Worm (Caenorhabditis elegans) whole organism, L2 larva: ENCODE data around the gene T28A11.20.

Experiments used
- C34F6.9 ChIP-seq: fragments of 150-350 bp; optimal IDR thresholded peaks from 2 replicates; lab custom pipeline; 2014; ENCODE audit warnings: missing biosample characterization, missing genetic modification characterization
- R02D3.7 ChIP-seq: fragments of 150-350 bp; optimal IDR thresholded peaks from 2 replicates; lab custom pipeline; 2014; ENCODE audit warnings: missing biosample characterization, missing genetic modification characterization
- Y55F3AM.14 ChIP-seq: fragments of 200-800 bp; sonication (Bioruptor generic); optimal IDR thresholded peaks from 2 replicates; lab custom pipeline; 2018; ENCODE audit warnings: mild to moderate bottlenecking, missing genetic modification characterization, missing compliant biosample characterization
- alr-1 ChIP-seq: fragments of 150-350 bp; optimal IDR thresholded peaks from 2 replicates; lab custom pipeline; 2014; ENCODE audit warnings: missing biosample characterization, missing genetic modification characterization
- aly-2 ChIP-seq: fragments of 150-350 bp; optimal IDR thresholded peaks from 2 replicates; lab custom pipeline; 2014; ENCODE audit warnings: missing biosample characterization, missing genetic modification characterization
- elt-1 ChIP-seq: fragments of 150-350 bp; optimal IDR thresholded peaks from 2 replicates; lab custom pipeline; 2014; ENCODE audit warnings: missing biosample characterization, missing genetic modification characterization
- elt-3 ChIP-seq: sonication (generic microtip); optimal IDR thresholded peaks from 2 replicates; lab custom pipeline; 2017; ENCODE audit warnings: missing biosample characterization, missing genetic modification characterization
- lin-11 ChIP-seq: fragments of 150-350 bp; sonication (generic microtip); optimal IDR thresholded peaks from 2 replicates; lab custom pipeline; 2014; ENCODE audit warnings: missing biosample characterization, missing genetic modification characterization, inconsistent platforms, mixed read lengths
- lin-13 ChIP-seq: fragments of 150-350 bp; optimal IDR thresholded peaks from 2 replicates; lab custom pipeline; 2014; ENCODE audit warnings: missing biosample characterization, missing genetic modification reagents, missing genetic modification characterization
- lin-39 ChIP-seq: fragments of 150-350 bp; optimal IDR thresholded peaks from 2 replicates; lab custom pipeline; 2014; ENCODE audit warnings: missing biosample characterization, missing genetic modification reagents, missing genetic modification characterization
- lsy-2 ChIP-seq, 2 experiments: fragments of 150-350 bp in 1 of 2; sonication (generic microtip) in 1 of 2; optimal IDR thresholded peaks; 2 replicates each; lab custom pipeline; 2014 to 2017; ENCODE audit warnings: missing biosample characterization in 2 of 2, missing genetic modification characterization in 2 of 2
- mab-5 ChIP-seq: fragments of 150-350 bp; optimal IDR thresholded peaks from 2 replicates; lab custom pipeline; 2014; ENCODE audit warnings: missing biosample characterization, missing genetic modification characterization
- mbf-1 ChIP-seq: sonication (generic microtip); optimal IDR thresholded peaks from 2 replicates; lab custom pipeline; 2017; ENCODE audit warnings: missing biosample characterization, missing genetic modification characterization
- mdl-1 ChIP-seq, 2 experiments: fragments of 150-350 bp in 1 of 2; sonication (generic microtip) in 1 of 2; optimal IDR thresholded peaks; 2 replicates each; lab custom pipeline; 2017; ENCODE audit warnings: missing biosample characterization in 2 of 2, missing genetic modification characterization in 2 of 2
- nhr-10 ChIP-seq: sonication (generic microtip); optimal IDR thresholded peaks from 2 replicates; lab custom pipeline; 2017; ENCODE audit warnings: missing biosample characterization, missing genetic modification characterization
- nhr-11 ChIP-seq: fragments of 150-350 bp; optimal IDR thresholded peaks from 2 replicates; lab custom pipeline; 2014; ENCODE audit warnings: missing biosample characterization, missing genetic modification characterization
- nhr-129 ChIP-seq: fragments of 150-350 bp; optimal IDR thresholded peaks from 2 replicates; lab custom pipeline; 2014; ENCODE audit warnings: missing biosample characterization, missing genetic modification characterization
- nhr-21 ChIP-seq: fragments of 150-350 bp; optimal IDR thresholded peaks from 2 replicates; lab custom pipeline; 2014; ENCODE audit warnings: missing biosample characterization, missing genetic modification characterization
- nhr-237 ChIP-seq: fragments of 150-350 bp; optimal IDR thresholded peaks from 2 replicates; lab custom pipeline; 2014; ENCODE audit warnings: missing biosample characterization, missing genetic modification characterization
- nhr-6 ChIP-seq: fragments of 150-350 bp; optimal IDR thresholded peaks from 2 replicates; lab custom pipeline; 2014; ENCODE audit warnings: missing biosample characterization, missing genetic modification characterization
- nhr-77 ChIP-seq: fragments of 150-350 bp; optimal IDR thresholded peaks from 2 replicates; lab custom pipeline; 2014; ENCODE audit warnings: missing biosample characterization, missing genetic modification characterization
- peb-1 ChIP-seq: fragments of 150-350 bp; optimal IDR thresholded peaks from 2 replicates; lab custom pipeline; 2014; ENCODE audit warnings: missing biosample characterization, missing genetic modification characterization
- sem-4 ChIP-seq: fragments of 150-350 bp; optimal IDR thresholded peaks from 2 replicates; lab custom pipeline; 2014; ENCODE audit warnings: missing biosample characterization, missing genetic modification reagents, missing genetic modification characterization
- skn-1 ChIP-seq: sonication (generic microtip); optimal IDR thresholded peaks from 2 replicates; lab custom pipeline; 2017; ENCODE audit warnings: missing biosample characterization, missing genetic modification characterization
- sma-3 ChIP-seq: sonication (generic microtip); optimal IDR thresholded peaks from 2 replicates; lab custom pipeline; 2016; ENCODE audit warnings: missing genetic modification reagents, missing genetic modification characterization, missing compliant biosample characterization
- unc-39 ChIP-seq: fragments of 150-350 bp; optimal IDR thresholded peaks from 2 replicates; lab custom pipeline; 2014; ENCODE audit warnings: missing biosample characterization, missing genetic modification characterization
- unc-55 ChIP-seq: fragments of 150-350 bp; sonication (generic microtip); optimal IDR thresholded peaks from 3 replicates; lab custom pipeline; 2014; ENCODE audit warnings: missing biosample characterization, missing genetic modification reagents, missing genetic modification characterization
- unc-62 ChIP-seq: fragments of 150-350 bp; optimal IDR thresholded peaks from 2 replicates; lab custom pipeline; 2014; ENCODE audit warnings: missing biosample characterization, missing genetic modification reagents, missing genetic modification characterization
- zag-1 ChIP-seq: fragments of 150-350 bp; optimal IDR thresholded peaks from 2 replicates; lab custom pipeline; 2014; ENCODE audit warnings: missing biosample characterization, missing genetic modification characterization
- ztf-1 ChIP-seq: fragments of 200-800 bp; sonication (Bioruptor generic); conservative IDR thresholded peaks from 2 replicates; pipeline ENCODE4 v1.3.6; 2022; ENCODE audit warnings: missing genetic modification characterization, missing compliant biosample characterization
- ztf-11 ChIP-seq: sonication (generic microtip); optimal IDR thresholded peaks from 2 replicates; lab custom pipeline; 2017; ENCODE audit warnings: missing biosample characterization, missing genetic modification characterization
- ztf-4 ChIP-seq: fragments of 150-350 bp; optimal IDR thresholded peaks from 2 replicates; lab custom pipeline; 2014; ENCODE audit warnings: missing biosample characterization, missing genetic modification characterization

The T28A11.20 gene

DNA sequence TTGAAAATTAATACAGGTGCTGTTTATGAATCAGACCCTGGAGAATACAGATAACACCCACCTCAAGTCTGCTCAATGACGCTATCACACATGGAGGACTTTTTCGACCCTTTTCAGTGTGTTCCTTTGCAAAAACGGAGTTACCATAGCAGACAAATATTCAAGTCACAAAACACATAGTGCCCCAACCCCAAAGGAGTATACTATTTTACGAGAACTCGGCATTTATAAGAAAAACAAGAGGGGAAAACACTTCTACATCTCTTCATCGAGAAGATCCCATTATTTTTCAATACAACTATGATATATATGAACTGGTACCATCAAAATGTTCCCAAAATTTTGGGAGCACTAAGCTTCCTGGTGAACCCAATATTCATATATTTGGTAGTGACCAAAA lies 28.4 kb downstream of the T28A11.20 start, which contains the start of gene srj-7:
Gene srj-7 (plus strand): TSS at position 301 of the 400 bp plus-strand sequence.
- no peak for TF ChIP-seq mab-5 (tag; lab: Kevin White, UChicago)
- TF ChIP-seq ztf-4 (tag; lab: Kevin White, UChicago): no peak
- no peak for TF ChIP-seq lsy-2 (tag; optimal IDR thresholded peaks at IDR 0.05; lab: Kevin White, UChicago)
- no peak for TF ChIP-seq nhr-77 (tag; lab: Kevin White, UChicago)
- no peak for TF ChIP-seq nhr-21 (tag; lab: Kevin White, UChicago)
- no peak for TF ChIP-seq nhr-129
- TF ChIP-seq elt-1 (tag; lab: Kevin White, UChicago): no peak
- TF ChIP-seq aly-2: no peak
- TF ChIP-seq nhr-10 (tag; lab: Kevin White, UChicago): no peak
- TF ChIP-seq lin-13: no peak
- no peak for TF ChIP-seq nhr-237 (tag; lab: Kevin White, UChicago)
- TF ChIP-seq R02D3.7 (tag; lab: Kevin White, UChicago): no peak

DNA sequence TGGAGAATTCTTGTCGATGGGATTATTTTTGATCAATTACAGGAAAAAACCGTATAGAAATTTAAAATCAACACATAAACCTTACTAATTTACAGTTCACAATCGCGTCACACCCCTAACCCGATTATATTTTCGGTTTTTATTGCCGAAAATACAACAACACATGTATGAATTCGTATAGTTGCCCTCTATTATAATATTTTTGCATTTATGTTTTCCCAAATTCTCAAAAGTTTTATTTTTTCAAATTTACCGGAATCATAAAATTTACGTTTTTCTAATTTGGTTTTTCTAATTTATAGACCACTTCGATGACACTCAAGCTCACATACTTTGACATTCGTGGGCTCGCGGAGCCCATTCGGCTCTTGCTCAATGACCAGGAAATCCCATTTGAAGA lies 30.1 kb downstream of the T28A11.20 start, which contains the start of gene gst-23:
Gene gst-23 (plus strand): TSS at position 301 of the 400 bp plus-strand sequence.
- TF ChIP-seq sma-3 (GFP tag; lab: Kevin White, UChicago): no peak
- TF ChIP-seq nhr-237 (tag; lab: Kevin White, UChicago): no peak
- TF ChIP-seq unc-62: no peak
- no peak for TF ChIP-seq lin-13
- TF ChIP-seq lsy-2 (tag; optimal IDR thresholded peaks at IDR 0.05; lab: Kevin White, UChicago): no peak
- TF ChIP-seq ztf-11 (tag; lab: Kevin White, UChicago): no peak
- no peak for TF ChIP-seq R02D3.7 (tag; lab: Kevin White, UChicago)
- no peak for TF ChIP-seq C34F6.9 (tag; lab: Kevin White, UChicago)
- no peak for TF ChIP-seq lin-11
- no peak for TF ChIP-seq nhr-77 (tag; lab: Kevin White, UChicago)
- no peak for TF ChIP-seq nhr-129

DNA sequence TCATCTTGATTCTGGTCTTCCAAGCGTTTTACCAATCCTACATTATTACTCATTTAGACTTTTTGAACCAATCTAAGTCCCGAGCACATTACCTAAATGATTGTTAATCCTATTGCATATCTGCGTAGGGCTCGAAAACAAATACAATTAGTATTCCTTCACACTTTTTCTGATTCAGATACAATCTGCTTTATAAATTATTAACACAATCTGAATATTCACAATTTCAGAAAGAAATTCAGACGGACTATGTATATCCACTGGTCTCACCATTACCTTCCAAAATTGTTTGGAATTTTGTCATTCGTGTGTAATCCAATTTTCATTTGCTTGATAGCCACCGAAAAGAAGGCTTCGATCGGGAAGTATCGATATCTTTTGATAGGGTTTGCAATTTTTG lies 31.9 kb downstream of the T28A11.20 start, which contains the start of gene srj-11:
Gene srj-11 (plus strand): TSS at position 250 of the 400 bp plus-strand sequence.
- no peak for TF ChIP-seq unc-55 (GFP tag; lab: Kevin White, UChicago)
- TF ChIP-seq ztf-11 (tag; lab: Kevin White, UChicago): no peak
- no peak for TF ChIP-seq nhr-77 (tag; lab: Kevin White, UChicago)
- no peak for TF ChIP-seq Y55F3AM.14 (GFP tag; lab: Kevin White, UChicago)
- no peak for TF ChIP-seq unc-39
- TF ChIP-seq ztf-1 (GFP tag; lab: Robert Waterston, UW): no peak
- no peak for TF ChIP-seq R02D3.7 (tag; lab: Kevin White, UChicago)
- no peak for TF ChIP-seq lin-39 (tag; lab: Kevin White, UChicago)
- no peak for TF ChIP-seq lsy-2 (tag; optimal IDR thresholded peaks at IDR 0.05; lab: Kevin White, UChicago)
- no peak for TF ChIP-seq zag-1
- TF ChIP-seq mab-5 (tag; lab: Kevin White, UChicago): no peak
- TF ChIP-seq elt-3 (tag; lab: Kevin White, UChicago): no peak

DNA sequence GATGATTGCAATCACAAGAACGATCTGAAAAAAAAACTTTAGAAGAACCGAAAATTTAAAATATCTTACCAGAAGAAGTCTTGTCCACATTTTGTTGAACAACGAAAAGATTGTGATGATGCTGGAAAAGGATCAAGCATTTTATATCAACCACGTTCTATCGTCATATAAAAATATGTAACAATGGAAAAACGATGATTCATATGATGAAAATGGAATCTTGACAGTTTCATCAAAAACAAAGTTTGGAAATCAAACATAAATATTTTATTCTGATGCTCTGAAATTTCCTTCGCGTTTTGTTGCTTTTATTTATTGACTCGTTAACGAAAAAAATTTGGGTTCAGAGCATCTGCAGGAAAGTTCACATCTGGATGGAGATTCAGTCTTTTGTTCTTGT lies 36.4 kb downstream of the T28A11.20 start, which contains the start of the genes K08D9.9 and str-16:
Gene K08D9.9 (minus strand): TSS at position 101 of the 400 bp plus-strand sequence.
Gene str-16 (plus strand): TSS at position 266 of the 400 bp plus-strand sequence.
- no peak for TF ChIP-seq nhr-237 (tag; lab: Kevin White, UChicago)
- TF ChIP-seq skn-1 (tag; lab: Kevin White, UChicago): no peak
- TF ChIP-seq lin-13: no peak
- TF ChIP-seq aly-2: no peak
- TF ChIP-seq nhr-6 (tag; lab: Kevin White, UChicago): no peak
- no peak for TF ChIP-seq peb-1
- no peak for TF ChIP-seq unc-62
- TF ChIP-seq ztf-11 (tag; lab: Kevin White, UChicago): no peak

DNA sequence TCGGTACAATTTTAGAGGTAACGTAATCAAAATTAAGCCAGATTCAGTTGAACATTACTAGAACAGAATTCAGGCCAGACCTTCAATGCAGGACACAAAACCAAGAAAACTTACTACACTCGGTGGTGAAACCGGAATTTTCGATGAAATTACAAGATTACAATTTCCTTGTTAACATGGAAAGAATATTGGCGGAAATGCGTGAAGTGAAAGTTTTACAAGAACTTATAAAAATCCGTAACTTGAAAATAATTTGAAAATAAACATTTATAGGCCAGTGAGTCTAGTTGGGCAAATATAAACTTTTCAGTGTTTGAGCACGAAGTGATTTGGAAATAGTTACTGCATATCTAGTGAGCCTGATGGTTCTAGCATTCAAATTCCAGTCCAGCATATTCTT lies 38.2 kb downstream of the T28A11.20 start, which contains the start of gene K08D9.6:
Gene K08D9.6 (minus strand): TSS at position 101 of the 400 bp plus-strand sequence.
- TF ChIP-seq lin-39 (tag; lab: Kevin White, UChicago): no peak
- TF ChIP-seq mdl-1 (tag; optimal IDR thresholded peaks at IDR 0.05; lab: Kevin White, UChicago): no peak
- no peak for TF ChIP-seq nhr-237 (tag; lab: Kevin White, UChicago)
- no peak for TF ChIP-seq lin-11
- no peak for TF ChIP-seq elt-1 (tag; lab: Kevin White, UChicago)
- TF ChIP-seq C34F6.9 (tag; lab: Kevin White, UChicago): no peak
- TF ChIP-seq sma-3 (GFP tag; lab: Kevin White, UChicago): no peak

DNA sequence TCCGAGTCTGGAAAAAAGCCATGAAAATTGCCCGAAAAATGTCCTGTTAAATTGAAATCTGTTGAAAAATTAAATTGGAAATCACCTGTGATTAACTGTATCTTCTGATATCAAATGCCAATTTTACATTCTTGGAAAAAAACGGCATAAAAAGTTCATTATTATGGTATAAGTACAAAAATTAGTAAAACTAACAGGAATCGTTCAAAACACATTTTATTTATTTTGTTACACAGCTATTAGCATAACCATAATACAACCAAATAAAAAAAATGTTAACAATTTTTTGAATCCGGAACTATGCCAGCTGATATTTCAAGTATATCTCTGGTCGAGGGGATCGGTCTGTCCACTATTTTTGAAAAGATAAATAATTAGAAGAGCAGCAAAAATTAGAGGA lies 42.5 kb downstream of the T28A11.20 start, which contains the start of gene K08D9.10:
Gene K08D9.10 (plus strand): TSS at position 301 of the 400 bp plus-strand sequence.
- TF ChIP-seq C34F6.9 (tag; lab: Kevin White, UChicago): no peak
- TF ChIP-seq alr-1: no peak
- TF ChIP-seq mab-5 (tag; lab: Kevin White, UChicago): no peak
- TF ChIP-seq nhr-11 (tag; lab: Kevin White, UChicago): no peak
- TF ChIP-seq nhr-77 (tag; lab: Kevin White, UChicago): no peak
- no peak for TF ChIP-seq lin-13
- TF ChIP-seq unc-39: no peak
- TF ChIP-seq ztf-11 (tag; lab: Kevin White, UChicago): no peak
- no peak for TF ChIP-seq zag-1
- no peak for TF ChIP-seq skn-1 (tag; lab: Kevin White, UChicago)
- no peak for TF ChIP-seq mbf-1 (tag; lab: Kevin White, UChicago)
- TF ChIP-seq ztf-4 (tag; lab: Kevin White, UChicago): no peak
- no peak for TF ChIP-seq nhr-237 (tag; lab: Kevin White, UChicago)
- no peak for TF ChIP-seq sem-4 (tag; lab: Kevin White, UChicago)
- TF ChIP-seq mdl-1 (tag; optimal IDR thresholded peaks at IDR 0.05; lab: Kevin White, UChicago): no peak
- TF ChIP-seq Y55F3AM.14 (GFP tag; lab: Kevin White, UChicago): no peak
- TF ChIP-seq lsy-2 (tag; optimal IDR thresholded peaks at IDR 0.05; lab: Kevin White, UChicago): no peak
- TF ChIP-seq peb-1: no peak
